Worm (Caenorhabditis elegans): ENCODE data around the gene nft-1.
A peak's percentile ranks its signal among the peaks of the same experiment; 100 is the strongest.

Gene nft-1

DNA sequence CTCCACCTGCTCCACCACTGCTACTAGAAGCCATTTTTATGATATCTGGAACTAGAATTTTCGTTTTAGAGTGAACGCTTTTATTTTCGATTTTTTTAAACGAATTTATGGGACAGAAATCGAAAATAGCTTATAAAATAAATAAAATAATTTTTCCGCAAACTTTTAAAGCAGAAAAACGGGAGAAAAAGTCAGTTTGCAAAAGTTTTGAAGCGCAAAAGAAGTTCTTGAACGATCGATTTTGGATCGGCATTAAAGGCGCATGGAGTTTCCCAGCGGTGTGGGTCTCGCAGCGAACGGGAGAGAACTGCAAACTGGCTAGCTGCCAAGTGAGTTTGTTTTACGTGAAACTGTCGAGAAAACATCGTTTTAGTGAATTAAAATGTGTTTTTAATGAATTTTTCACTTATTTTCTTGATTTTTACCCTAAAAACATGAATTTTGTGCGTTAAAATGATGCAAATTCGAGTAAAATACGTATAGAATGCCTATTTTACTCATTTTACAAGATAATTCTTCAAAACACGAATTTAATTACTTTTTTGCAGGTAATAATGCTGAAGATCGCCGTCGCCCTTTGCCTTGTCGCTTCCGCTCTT is 3.4 kb upstream of the nft-1 start, which contains the start of the genes ccf-1 and trap-4 (continued):
- TF ChIP-seq mxl-1 (tag; optimal IDR thresholded peaks at IDR 0.05) (no peak), dox-1 (GFP tag; IDR thresholded peaks at IDR 0.05) (peak; percentile 48; the same call in 1 of the 2 replicates), ztf-6 (GFP tag; IDR thresholded peaks at IDR 0.05) (no peak), madf-8 (GFP tag; conservative IDR thresholded peaks at IDR 0.05) (no peak), Y67H2A.10 (GFP tag; conservative IDR thresholded peaks at IDR 0.05) (no peak), hsf-1 (GFP tag; IDR thresholded peaks at IDR 0.05) (no peak), T26A5.8 (tag; optimal IDR thresholded peaks at IDR 0.05) (no peak), ztf-3 (GFP tag; optimal IDR thresholded peaks at IDR 0.05) (no peak), F10E7.11 (tag; optimal IDR thresholded peaks at IDR 0.05) (no peak), ets-4 (GFP tag; optimal IDR thresholded peaks at IDR 0.05) (no peak), F33H1.4 (GFP tag; IDR thresholded peaks at IDR 0.05) (peak; percentile 85), unc-62 (GFP tag; optimal IDR thresholded peaks at IDR 0.05) (no peak), lsl-1 (GFP tag; optimal IDR thresholded peaks at IDR 0.05) (peak; percentile 19), snpc-1.3 (tag; optimal IDR thresholded peaks at IDR 0.05; ENCODE audit: insufficient read depth) (no peak), ceh-58 (GFP tag; IDR thresholded peaks at IDR 0.05) (no peak), B0035.1 (tag; optimal IDR thresholded peaks at IDR 0.05) (no peak), pha-4 (tag; optimal IDR thresholded peaks at IDR 0.05) (peak; percentile 20), ztf-22 (GFP tag; optimal IDR thresholded peaks at IDR 0.05) (no peak), cebp-1 (GFP tag; IDR thresholded peaks at IDR 0.05) (no peak), cebp-1 (tag; optimal IDR thresholded peaks at IDR 0.05) (peak; percentile 24), F39B2.1 (GFP tag; IDR thresholded peaks at IDR 0.05) (no peak), sptf-2 (GFP tag; optimal IDR thresholded peaks at IDR 0.05) (no peak), die-1 (tag; optimal IDR thresholded peaks at IDR 0.05) (no peak), ztf-28 (GFP tag; IDR thresholded peaks at IDR 0.05) (no peak), lin-40 (tag; optimal IDR thresholded peaks at IDR 0.05) (peak; percentile 26), let-607 (tag; optimal IDR thresholded peaks at IDR 0.05) (peak; percentile 99), nhr-80 (tag; optimal IDR thresholded peaks at IDR 0.05) (peak; percentile 13), lin-26 (GFP tag; IDR thresholded peaks at IDR 0.05) (no peak), nfyb-1 (GFP tag; IDR thresholded peaks at IDR 0.05) (no peak), egrh-3 (GFP tag; IDR thresholded peaks at IDR 0.05) (no peak), Y53G8AR.9 (GFP tag; conservative IDR thresholded peaks at IDR 0.05) (0 out of 2 replicates have a peak, but pooled peaks have one; percentile 27), ekl-4 (GFP tag; IDR thresholded peaks at IDR 0.05) (0 out of 2 replicates have a peak, but pooled peaks have one; percentile 1), lag-1 (GFP tag; IDR thresholded peaks at IDR 0.05) (no peak), chd-7 (tag; optimal IDR thresholded peaks at IDR 0.05) (no peak), zfh-2 (GFP tag; conservative IDR thresholded peaks at IDR 0.05) (no peak), ztf-25 (GFP tag; IDR thresholded peaks at IDR 0.05) (no peak), D2030.7 (GFP tag; IDR thresholded peaks at IDR 0.05) (no peak)

ce11 chrIII:11921658-11922098 is 2.0 kb upstream of the nft-1 start, which contains the start of gene Y56A3A.22:
Y56A3A.22 (plus strand) TSS chrIII:11921692.
- no peak for TF ChIP-seq mxl-1 (tag; optimal IDR thresholded peaks at IDR 0.05)
- TF ChIP-seq nhr-120 (GFP tag; IDR thresholded peaks at IDR 0.05) = 0 out of 2 replicates have a peak, but pooled peaks have one; percentile 58
- TF ChIP-seq Y53G8AR.9 (GFP tag; conservative IDR thresholded peaks at IDR 0.05) = peak; percentile 59
- peak; percentile 74; the same call in 1 of the 2 replicates for TF ChIP-seq hsf-1 (GFP tag; IDR thresholded peaks at IDR 0.05)
- no peak for TF ChIP-seq sea-2 (GFP tag; IDR thresholded peaks at IDR 0.05)
- no peak for TF ChIP-seq lsy-27 (tag; optimal IDR thresholded peaks at IDR 0.05; ENCODE audit: borderline replicate concordance, insufficient read depth)
- TF ChIP-seq D2030.7 (GFP tag; IDR thresholded peaks at IDR 0.05) = 0 out of 2 replicates have a peak, but pooled peaks have one; percentile 38
- TF ChIP-seq ets-4 (GFP tag; optimal IDR thresholded peaks at IDR 0.05) = no peak
- no peak for TF ChIP-seq aptf-2 (GFP tag; conservative IDR thresholded peaks at IDR 0.05)
- TF ChIP-seq nhr-179 (tag; optimal IDR thresholded peaks at IDR 0.05) = no peak
- peak; percentile 50 for TF ChIP-seq madf-6 (GFP tag; IDR thresholded peaks at IDR 0.05)
- TF ChIP-seq cebp-1 (GFP tag; IDR thresholded peaks at IDR 0.05) = no peak
- TF ChIP-seq cebp-1 (tag; optimal IDR thresholded peaks at IDR 0.05) = peak; percentile 43
- TF ChIP-seq F23B12.7 (tag; optimal IDR thresholded peaks at IDR 0.05; ENCODE audit: insufficient read depth) = no peak
- peak; percentile 86 for TF ChIP-seq zim-3 (tag; optimal IDR thresholded peaks at IDR 0.05)
- peak; percentile 87 for TF ChIP-seq ama-1 (optimal IDR thresholded peaks at IDR 0.05)
- no peak for TF ChIP-seq ama-1 (GFP tag; optimal IDR thresholded peaks at IDR 0.05)
- peak; percentile 8 for TF ChIP-seq lin-54 (GFP tag; optimal IDR thresholded peaks at IDR 0.05)
- peak; percentile 57 for TF ChIP-seq lin-40 (tag; optimal IDR thresholded peaks at IDR 0.05)
